Worm (Caenorhabditis elegans) whole organism, young adult: ENCODE data around the gene cmtr-1.

Source experiments
- B0019.2 ChIP-seq: fragments of 200-800 bp; sonication (Bioruptor generic); conservative IDR thresholded peaks from 2 replicates; pipeline ENCODE4 v1.3.6; 2022; ENCODE audit warnings: missing genetic modification reagents, missing genetic modification characterization, missing compliant biosample characterization
- C06A6.2 ChIP-seq: fragments of 200-800 bp; sonication (Bioruptor generic); conservative IDR thresholded peaks from 2 replicates; pipeline ENCODE4 v1.3.6; 2022; ENCODE audit warnings: missing genetic modification characterization, missing compliant biosample characterization
- D2030.7 ChIP-seq: fragments of 200-800 bp; sonication (Bioruptor generic); IDR thresholded peaks from 2 replicates; pipeline ENCODE4 v1.3.6; 2022; ENCODE audit warnings: missing genetic modification reagents, missing genetic modification characterization, missing compliant biosample characterization
- F39B2.1 ChIP-seq: fragments of 200-800 bp; sonication (Bioruptor generic); IDR thresholded peaks from 2 replicates; pipeline ENCODE4 v1.3.6; 2022; ENCODE audit warnings: missing genetic modification reagents, missing genetic modification characterization, missing compliant biosample characterization
- F52B5.7 ChIP-seq: sonication (generic microtip); optimal IDR thresholded peaks from 2 replicates; lab custom pipeline; 2016; ENCODE audit warnings: mild to moderate bottlenecking, missing genetic modification characterization, missing compliant biosample characterization
- F55B11.4 ChIP-seq: sonication (generic microtip); optimal IDR thresholded peaks from 2 replicates; lab custom pipeline; 2016; ENCODE audit warnings: missing compliant biosample characterization, missing genetic modification characterization, borderline replicate concordance; ENCODE audit not compliant: insufficient read depth
- Y56A3A.18 ChIP-seq: fragments of 200-800 bp; sonication (Bioruptor generic); IDR thresholded peaks from 2 replicates; pipeline ENCODE4 v1.3.6; 2022; ENCODE audit warnings: missing genetic modification reagents, missing genetic modification characterization, missing compliant biosample characterization
- Y79H2A.3 ChIP-seq: fragments of 200-800 bp; sonication (Bioruptor generic); conservative IDR thresholded peaks from 2 replicates; pipeline ENCODE4 v1.3.6; 2022; ENCODE audit warnings: missing genetic modification reagents, missing genetic modification characterization, missing compliant biosample characterization
- ZK185.1 ChIP-seq: sonication (generic microtip); optimal IDR thresholded peaks from 2 replicates; lab custom pipeline; 2016; ENCODE audit warnings: mild to moderate bottlenecking, missing genetic modification characterization, missing compliant biosample characterization; ENCODE audit not compliant: poor library complexity, severe bottlenecking
- attf-3 ChIP-seq: fragments of 200-800 bp; sonication (Bioruptor generic); conservative IDR thresholded peaks from 2 replicates; pipeline ENCODE4 v1.3.6; 2022; ENCODE audit warnings: missing genetic modification reagents, missing genetic modification characterization, missing compliant biosample characterization
- attf-5 ChIP-seq: fragments of 200-800 bp; sonication (Bioruptor generic); optimal IDR thresholded peaks from 2 replicates; lab custom pipeline; 2018; ENCODE audit warnings: mild to moderate bottlenecking, missing genetic modification characterization, missing compliant biosample characterization
- attf-6 ChIP-seq: fragments of 200-800 bp; sonication (Bioruptor generic); IDR thresholded peaks from 2 replicates; pipeline ENCODE4 v1.3.6; 2022; ENCODE audit warnings: missing genetic modification reagents, missing genetic modification characterization, missing compliant biosample characterization
- ccch-3 ChIP-seq: fragments of 200-800 bp; sonication (Bioruptor generic); optimal IDR thresholded peaks from 2 replicates; lab custom pipeline; 2018; ENCODE audit warnings: mild to moderate bottlenecking, missing genetic modification characterization, missing compliant biosample characterization
- cebp-2 ChIP-seq: fragments of 200-800 bp; sonication (Bioruptor generic); IDR thresholded peaks from 2 replicates; pipeline ENCODE4 v1.3.6; 2022; ENCODE audit warnings: missing genetic modification characterization, missing compliant biosample characterization
- ceh-100 ChIP-seq: fragments of 200-800 bp; sonication (Bioruptor generic); IDR thresholded peaks from 2 replicates; pipeline ENCODE4 v1.3.6; 2022; ENCODE audit warnings: missing genetic modification reagents, missing genetic modification characterization, missing compliant biosample characterization
- ceh-27 ChIP-seq: fragments of 200-800 bp; sonication (Bioruptor generic); optimal IDR thresholded peaks from 2 replicates; lab custom pipeline; 2018; ENCODE audit warnings: mild to moderate bottlenecking, missing genetic modification characterization, moderate library complexity, missing compliant biosample characterization
- ceh-40 ChIP-seq: fragments of 200-800 bp; sonication (Bioruptor generic); IDR thresholded peaks from 2 replicates; pipeline ENCODE4 v1.3.6; 2022; ENCODE audit warnings: missing genetic modification characterization, missing compliant biosample characterization
- die-1 ChIP-seq: sonication (generic microtip); optimal IDR thresholded peaks from 2 replicates; lab custom pipeline; 2016; ENCODE audit warnings: missing genotype, mild to moderate bottlenecking, missing genetic modification characterization, missing compliant biosample characterization
- egl-44 ChIP-seq: fragments of 200-800 bp; sonication (Bioruptor generic); IDR thresholded peaks from 2 replicates; pipeline ENCODE4 v1.3.6; 2022; ENCODE audit warnings: missing genetic modification reagents, missing genetic modification characterization, missing compliant biosample characterization
- hlh-12 ChIP-seq: sonication (generic microtip); optimal IDR thresholded peaks from 2 replicates; lab custom pipeline; 2016; ENCODE audit warnings: missing genetic modification characterization, missing compliant biosample characterization
- hmg-20 ChIP-seq: fragments of 200-800 bp; sonication (Bioruptor generic); IDR thresholded peaks from 2 replicates; pipeline ENCODE4 v1.3.6; 2022; ENCODE audit warnings: missing genetic modification reagents, missing genetic modification characterization, missing compliant biosample characterization
- hsf-1 ChIP-seq: fragments of 200-800 bp; sonication (Bioruptor generic); IDR thresholded peaks from 2 replicates; pipeline ENCODE4 v1.3.6; 2022; ENCODE audit warnings: missing genetic modification reagents, missing genetic modification characterization, missing compliant biosample characterization
- lag-1 ChIP-seq: fragments of 200-800 bp; sonication (Bioruptor generic); IDR thresholded peaks from 2 replicates; pipeline ENCODE4 v1.3.6; 2022; ENCODE audit warnings: missing genetic modification reagents, missing genetic modification characterization, missing compliant biosample characterization
- lin-26 ChIP-seq: fragments of 200-800 bp; sonication (Bioruptor generic); IDR thresholded peaks from 2 replicates; pipeline ENCODE4 v1.3.6; 2022; ENCODE audit warnings: missing genetic modification reagents, missing genetic modification characterization, missing compliant biosample characterization
- lin-54 ChIP-seq: fragments of 200-800 bp; sonication (Bioruptor generic); optimal IDR thresholded peaks from 2 replicates; lab custom pipeline; 2018; ENCODE audit warnings: mild to moderate bottlenecking, missing genetic modification characterization, missing compliant biosample characterization
- lsl-1 ChIP-seq: fragments of 200-800 bp; sonication (Bioruptor generic); optimal IDR thresholded peaks from 2 replicates; lab custom pipeline; 2018; ENCODE audit warnings: mild to moderate bottlenecking, missing genetic modification characterization, moderate library complexity, missing compliant biosample characterization
- madf-10 ChIP-seq: sonication (generic microtip); optimal IDR thresholded peaks from 2 replicates; lab custom pipeline; 2016; ENCODE audit warnings: mild to moderate bottlenecking, missing genetic modification characterization, missing compliant biosample characterization
- madf-3 ChIP-seq: fragments of 200-800 bp; sonication (Bioruptor generic); IDR thresholded peaks from 2 replicates; pipeline ENCODE4 v1.3.6; 2022; ENCODE audit warnings: missing genetic modification reagents, missing genetic modification characterization, missing compliant biosample characterization
- madf-6 ChIP-seq: fragments of 200-800 bp; sonication (Bioruptor generic); IDR thresholded peaks from 2 replicates; pipeline ENCODE4 v1.3.6; 2022; ENCODE audit warnings: missing genetic modification reagents, missing genetic modification characterization, missing compliant biosample characterization
- mcd-1 ChIP-seq: fragments of 200-800 bp; sonication (Bioruptor generic); IDR thresholded peaks from 2 replicates; pipeline ENCODE4 v1.3.6; 2022; ENCODE audit warnings: missing genetic modification reagents, missing genetic modification characterization, missing compliant biosample characterization
- mel-28 ChIP-seq: sonication (generic microtip); optimal IDR thresholded peaks from 2 replicates; lab custom pipeline; 2016; ENCODE audit warnings: borderline replicate concordance, mild to moderate bottlenecking, missing genetic modification characterization, missing compliant biosample characterization
- nfya-2 ChIP-seq: fragments of 200-800 bp; sonication (Bioruptor generic); IDR thresholded peaks from 2 replicates; pipeline ENCODE4 v1.3.6; 2022; ENCODE audit warnings: missing genetic modification reagents, missing genetic modification characterization, missing compliant biosample characterization
- nfyb-1 ChIP-seq: fragments of 200-800 bp; sonication (Bioruptor generic); IDR thresholded peaks from 2 replicates; pipeline ENCODE4 v1.3.6; 2022; ENCODE audit warnings: missing genetic modification reagents, missing genetic modification characterization, missing compliant biosample characterization
- nhr-179 ChIP-seq: sonication (generic microtip); optimal IDR thresholded peaks from 2 replicates; lab custom pipeline; 2016; ENCODE audit warnings: mild to moderate bottlenecking, missing genetic modification characterization, missing compliant biosample characterization
- nhr-27 ChIP-seq: fragments of 200-800 bp; sonication (Bioruptor generic); optimal IDR thresholded peaks from 2 replicates; lab custom pipeline; 2018; ENCODE audit warnings: mild to moderate bottlenecking, missing genetic modification characterization, moderate library complexity, missing compliant biosample characterization
- pha-4 ChIP-seq: fragments of 150-350 bp; sonication (generic microtip); optimal IDR thresholded peaks from 2 replicates; lab custom pipeline; 2014; ENCODE audit warnings: missing biosample characterization, missing genetic modification reagents, missing genetic modification characterization
- repo-1 ChIP-seq: sonication (generic microtip); optimal IDR thresholded peaks from 2 replicates; lab custom pipeline; 2017; ENCODE audit warnings: mild to moderate bottlenecking, missing genetic modification characterization, missing compliant biosample characterization
- rpc-1 ChIP-seq, 2 experiments: fragments of 150-350 bp in 1 of 2; sonication (generic microtip) in 1 of 2; optimal IDR thresholded peaks; 2 replicates each; lab custom pipeline; 2014 to 2018; ENCODE audit warnings: missing biosample characterization in 1 of 2, missing genetic modification characterization in 1 of 2, missing genetic modification reagents in 1 of 2, missing genotype in 1 of 2
- sdz-38 ChIP-seq: sonication (generic microtip); optimal IDR thresholded peaks from 2 replicates; lab custom pipeline; 2016; ENCODE audit warnings: missing genotype, missing genetic modification characterization, missing compliant biosample characterization
- snpc-1.1 ChIP-seq: sonication (generic microtip); optimal IDR thresholded peaks from 2 replicates; lab custom pipeline; 2017; ENCODE audit warnings: missing genetic modification characterization, mild to moderate bottlenecking, missing compliant biosample characterization, antibody characterized with exemption, moderate library complexity, missing genotype, missing genetic modification reagents; ENCODE audit not compliant: insufficient read depth
- snpc-3.4 ChIP-seq: sonication (generic microtip); optimal IDR thresholded peaks from 2 replicates; lab custom pipeline; 2017; ENCODE audit warnings: missing genetic modification characterization, mild to moderate bottlenecking, missing compliant biosample characterization, antibody characterized with exemption, moderate library complexity, missing genotype, missing genetic modification reagents
- sptf-2 ChIP-seq: fragments of 200-800 bp; sonication (Bioruptor generic); optimal IDR thresholded peaks from 2 replicates; lab custom pipeline; 2018; ENCODE audit warnings: mild to moderate bottlenecking, missing genetic modification characterization, missing compliant biosample characterization
- tbx-9 ChIP-seq: sonication (generic microtip); optimal IDR thresholded peaks from 2 replicates; lab custom pipeline; 2016; ENCODE audit warnings: borderline replicate concordance, missing genetic modification characterization, inconsistent platforms, missing compliant biosample characterization
- xnd-1 ChIP-seq: sonication (generic microtip); optimal IDR thresholded peaks from 2 replicates; lab custom pipeline; 2016; ENCODE audit warnings: missing genotype, missing genetic modification reagents, missing genetic modification characterization, missing compliant biosample characterization
- zfh-2 ChIP-seq: fragments of 200-800 bp; sonication (Bioruptor generic); conservative IDR thresholded peaks from 2 replicates; pipeline ENCODE4 v1.3.6; 2022; ENCODE audit warnings: missing genetic modification reagents, missing genetic modification characterization, missing compliant biosample characterization
- zim-3 ChIP-seq: sonication (generic microtip); optimal IDR thresholded peaks from 2 replicates; lab custom pipeline; 2017; ENCODE audit warnings: mild to moderate bottlenecking, missing genetic modification characterization, moderate library complexity, missing compliant biosample characterization
- ztf-18 ChIP-seq: sonication (generic microtip); optimal IDR thresholded peaks from 2 replicates; lab custom pipeline; 2016; ENCODE audit warnings: missing genotype, mild to moderate bottlenecking, missing genetic modification characterization, missing compliant biosample characterization
- ztf-26 ChIP-seq: sonication (generic microtip); optimal IDR thresholded peaks from 2 replicates; lab custom pipeline; 2017; ENCODE audit warnings: missing genetic modification characterization, missing compliant biosample characterization

Gene cmtr-1

ce11 chrII:15004538-15004937 lies 21.4 kb upstream of the cmtr-1 start (continued):
- peak; percentile 20 for TF ChIP-seq snpc-3.4 (tag; lab: Kevin White, UChicago)
- no peak for TF ChIP-seq madf-10
- peak; percentile 73 for TF ChIP-seq lin-54 (GFP tag; lab: Kevin White, UChicago)
- peak; percentile 70 for TF ChIP-seq mcd-1 (GFP tag; lab: Robert Waterston, UW)
- TF ChIP-seq Y56A3A.18 (GFP tag; lab: Robert Waterston, UW) = no peak
- TF ChIP-seq ztf-26 (tag; lab: Kevin White, UChicago) = no peak
- no peak; the same call in 1 of the 2 replicates for TF ChIP-seq egl-44 (GFP tag; lab: Robert Waterston, UW)
- no peak for TF ChIP-seq ceh-40
- peak; percentile 82 for TF ChIP-seq madf-6
- no peak for TF ChIP-seq hlh-12 (tag; lab: Kevin White, UChicago)
- TF ChIP-seq zfh-2 (GFP tag; lab: Robert Waterston, UW) = no peak
- peak; percentile 35; the same call in 1 of the 2 replicates for TF ChIP-seq attf-3 (GFP tag; lab: Robert Waterston, UW)
- peak; percentile 82 for TF ChIP-seq Y79H2A.3
- TF ChIP-seq die-1 (tag; lab: Kevin White, UChicago) = peak; percentile 51
- no peak for TF ChIP-seq ccch-3 (GFP tag; lab: Kevin White, UChicago)
- peak; percentile 86 for TF ChIP-seq F52B5.7 (tag; lab: Kevin White, UChicago)
- peak; percentile 87 for TF ChIP-seq hsf-1
- peak; percentile 44 for TF ChIP-seq ceh-100 (GFP tag; lab: Robert Waterston, UW)
- TF ChIP-seq lag-1 (GFP tag; lab: Robert Waterston, UW) = no peak
- TF ChIP-seq pha-4 (tag; lab: Kevin White, UChicago) = no peak
- no peak for TF ChIP-seq nhr-27 (tag; lab: Kevin White, UChicago)
- TF ChIP-seq attf-6 (GFP tag; lab: Robert Waterston, UW) = peak; percentile 54
- no peak for TF ChIP-seq tbx-9 (tag; lab: Kevin White, UChicago)
- peak; percentile 87 for TF ChIP-seq madf-3 (GFP tag; lab: Robert Waterston, UW)
- TF ChIP-seq nhr-179 = no peak
- peak; percentile 75 for TF ChIP-seq nfyb-1 (GFP tag; lab: Robert Waterston, UW)
- peak; percentile 84; the same call in 1 of the 2 replicates for TF ChIP-seq F39B2.1 (GFP tag; lab: Robert Waterston, UW)
- TF ChIP-seq xnd-1 (tag; lab: Kevin White, UChicago) = peak; percentile 50
- no peak for TF ChIP-seq ceh-27 (GFP tag; lab: Kevin White, UChicago)
- TF ChIP-seq zim-3 (tag; lab: Kevin White, UChicago) = peak; percentile 44
- TF ChIP-seq sdz-38 (tag; lab: Kevin White, UChicago) = no peak
- no peak for TF ChIP-seq mel-28
- TF ChIP-seq lin-26 (GFP tag; lab: Robert Waterston, UW) = peak; percentile 72
- TF ChIP-seq lsl-1 = peak; percentile 41
- TF ChIP-seq hmg-20 = no peak
- no peak for TF ChIP-seq C06A6.2 (GFP tag; lab: Robert Waterston, UW)
- TF ChIP-seq cebp-2 = peak; percentile 79; the same call in 1 of the 2 replicates
- no peak for TF ChIP-seq rpc-1 (optimal IDR thresholded peaks at IDR 0.05; lab: Kevin White, UChicago)
- no peak for TF ChIP-seq rpc-1 (tag; optimal IDR thresholded peaks at IDR 0.05; lab: Kevin White, UChicago)
- no peak for TF ChIP-seq F55B11.4 (tag; lab: Kevin White, UChicago)
- TF ChIP-seq nfya-2 (GFP tag; lab: Robert Waterston, UW) = peak; percentile 80; the same call in 1 of the 2 replicates
- TF ChIP-seq B0019.2 (GFP tag; lab: Robert Waterston, UW) = no peak
- peak; percentile 8 for TF ChIP-seq snpc-1.1 (tag; lab: Kevin White, UChicago)
- TF ChIP-seq sptf-2 (GFP tag; lab: Kevin White, UChicago) = no peak
- TF ChIP-seq repo-1 = no peak
- TF ChIP-seq ztf-18 (tag; lab: Kevin White, UChicago) = peak; percentile 18
- TF ChIP-seq ZK185.1 = no peak
- peak; percentile 44 for TF ChIP-seq attf-5 (GFP tag; lab: Kevin White, UChicago)
- TF ChIP-seq D2030.7 (GFP tag; lab: Robert Waterston, UW) = peak; percentile 75
